Worm (Caenorhabditis elegans): ENCODE results near the gene popl-7.

Gene popl-7

DNA sequence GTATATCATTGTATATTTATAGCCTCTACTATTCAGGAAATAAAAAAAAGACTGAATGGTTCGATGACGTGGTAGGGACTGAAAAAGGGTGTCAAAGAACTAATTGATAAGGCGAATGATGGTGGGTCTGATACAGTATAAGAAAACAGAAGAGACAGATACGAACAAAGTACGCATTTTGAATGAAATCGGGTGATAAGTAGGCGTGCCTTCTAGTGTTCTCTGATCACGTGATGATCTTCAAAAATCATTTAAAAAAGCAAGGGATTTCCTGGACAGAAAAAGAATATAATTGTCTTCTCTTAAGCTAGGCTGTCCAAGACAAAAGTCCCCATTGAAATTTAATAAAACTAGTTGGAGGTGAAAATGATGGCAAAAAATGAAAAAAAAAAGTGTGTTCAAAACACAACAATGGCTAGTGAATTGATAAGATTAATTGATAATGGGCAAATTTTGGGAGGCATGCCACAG, 22.8 kb downstream of the popl-7 start (continued):
- TF ChIP-seq Y75B8A.6 (GFP tag; IDR thresholded peaks at IDR 0.05): 0 out of 2 replicates have a peak, but pooled peaks have one; percentile 57
- peak; percentile 34 for TF ChIP-seq nhr-6 (tag; optimal IDR thresholded peaks at IDR 0.05)
- TF ChIP-seq ztf-7 (tag; optimal IDR thresholded peaks at IDR 0.05): peak; percentile 22
- TF ChIP-seq lsy-2 (tag; optimal IDR thresholded peaks at IDR 0.05): no peak
- TF ChIP-seq mxl-3 (GFP tag; optimal IDR thresholded peaks at IDR 0.05): peak; percentile 21
- no peak for TF ChIP-seq snpc-1.2 (GFP tag; IDR thresholded peaks at IDR 0.05)
- peak; percentile 21 for TF ChIP-seq nhr-77 (tag; optimal IDR thresholded peaks at IDR 0.05)
- no peak for TF ChIP-seq lim-7 (GFP tag; IDR thresholded peaks at IDR 0.05)
- no peak for TF ChIP-seq F10B5.3 (tag; optimal IDR thresholded peaks at IDR 0.05)
- no peak for TF ChIP-seq ceh-82 (tag; optimal IDR thresholded peaks at IDR 0.05)
- TF ChIP-seq hlh-30 (tag; optimal IDR thresholded peaks at IDR 0.05; ENCODE audit: insufficient read depth): peak; percentile 75
- peak; percentile 23 for TF ChIP-seq lin-13 (GFP tag; optimal IDR thresholded peaks at IDR 0.05)
- TF ChIP-seq lin-29 (GFP tag; IDR thresholded peaks at IDR 0.05): no peak
- TF ChIP-seq daf-8 (GFP tag; IDR thresholded peaks at IDR 0.05): no peak
- peak; percentile 45 for TF ChIP-seq nhr-102 (tag; optimal IDR thresholded peaks at IDR 0.05)
- TF ChIP-seq madf-5 (GFP tag; IDR thresholded peaks at IDR 0.05): no peak
- no peak for TF ChIP-seq saeg-2 (GFP tag; IDR thresholded peaks at IDR 0.05)
- TF ChIP-seq ceh-20 (GFP tag; IDR thresholded peaks at IDR 0.05): peak; percentile 7; the same call in 1 of the 2 replicates
- TF ChIP-seq dve-1 (tag; optimal IDR thresholded peaks at IDR 0.05; ENCODE audit: insufficient read depth): peak; percentile 52
- no peak for TF ChIP-seq vab-7 (GFP tag; IDR thresholded peaks at IDR 0.05)
- TF ChIP-seq snpc-4 (tag; optimal IDR thresholded peaks at IDR 0.05): no peak
- peak in 1 of 2 experiments; percentile 55 for TF ChIP-seq daf-16 (GFP tag; optimal IDR thresholded peaks at IDR 0.05)
- peak; percentile 70 for TF ChIP-seq daf-16 (tag; optimal IDR thresholded peaks at IDR 0.05)

- TF ChIP-seq ZK546.5 (tag; optimal IDR thresholded peaks at IDR 0.05) (no peak), dmd-8 (GFP tag; IDR thresholded peaks at IDR 0.05) (no peak), daf-16 (GFP tag; optimal IDR thresholded peaks at IDR 0.05) (no peak), daf-16 (tag; optimal IDR thresholded peaks at IDR 0.05) (peak; percentile 30), lin-39 (tag; optimal IDR thresholded peaks at IDR 0.05) (no peak), lim-7 (GFP tag; IDR thresholded peaks at IDR 0.05) (no peak), tag-97 (GFP tag; IDR thresholded peaks at IDR 0.05) (no peak), dmd-9 (GFP tag; IDR thresholded peaks at IDR 0.05) (0 out of 2 replicates have a peak, but pooled peaks have one; percentile 28), T26A8.4 (GFP tag; IDR thresholded peaks at IDR 0.05) (no peak), dmd-6 (GFP tag; IDR thresholded peaks at IDR 0.05) (no peak), pqm-1 (tag; optimal IDR thresholded peaks at IDR 0.05) (no peak), rbr-2 (tag; optimal IDR thresholded peaks at IDR 0.05) (no peak), mxl-2 (GFP tag; conservative IDR thresholded peaks at IDR 0.05) (no peak), gei-8 (GFP tag; optimal IDR thresholded peaks at IDR 0.05) (no peak), mxl-3 (GFP tag; optimal IDR thresholded peaks at IDR 0.05) (peak; percentile 67)
Observed at ce11 chrIV:13394686-13395085, 24.2 kb downstream of the popl-7 start.

DNA sequence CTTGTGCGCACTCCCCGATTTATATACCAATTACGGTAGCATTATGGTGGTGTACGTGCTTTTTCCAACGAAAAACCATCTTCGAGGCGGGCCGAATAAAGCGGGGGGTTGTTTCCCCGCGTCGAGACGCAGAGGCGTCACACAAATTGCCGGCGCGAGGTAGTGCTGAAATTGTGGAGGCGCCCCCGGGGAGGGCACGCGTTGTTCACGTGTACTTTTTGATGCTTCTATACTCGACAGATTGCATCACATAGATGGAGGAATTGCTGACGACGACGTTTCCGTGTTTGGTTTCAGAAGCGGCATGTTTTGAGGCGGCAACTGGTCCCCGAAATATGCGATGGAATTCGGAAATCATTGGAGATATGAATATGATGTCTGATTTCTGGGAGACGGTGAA, 24.8 kb downstream of the popl-7 start:
- no peak for TF ChIP-seq lir-3 (tag; optimal IDR thresholded peaks at IDR 0.05)
- TF ChIP-seq unc-130 (GFP tag; optimal IDR thresholded peaks at IDR 0.05): no peak
- TF ChIP-seq lim-7 (GFP tag; IDR thresholded peaks at IDR 0.05): no peak
- no peak for TF ChIP-seq nhr-10 (tag; optimal IDR thresholded peaks at IDR 0.05)
- TF ChIP-seq ZK337.2 (GFP tag; IDR thresholded peaks at IDR 0.05): no peak
- TF ChIP-seq ceh-44 (GFP tag; IDR thresholded peaks at IDR 0.05): no peak
- TF ChIP-seq vab-7 (GFP tag; IDR thresholded peaks at IDR 0.05): 0 out of 2 replicates have a peak, but pooled peaks have one; percentile 36
- TF ChIP-seq madf-9 (GFP tag; conservative IDR thresholded peaks at IDR 0.05): peak; percentile 85
- peak; percentile 69 for TF ChIP-seq gei-8 (GFP tag; optimal IDR thresholded peaks at IDR 0.05)
- TF ChIP-seq nhr-42 (GFP tag; IDR thresholded peaks at IDR 0.05): peak; percentile 56; the same call in 1 of the 2 replicates
- TF ChIP-seq ceh-28 (tag; optimal IDR thresholded peaks at IDR 0.05): no peak
- TF ChIP-seq Y75B8A.6 (GFP tag; IDR thresholded peaks at IDR 0.05): no peak
- peak; percentile 67 for TF ChIP-seq T26A8.4 (GFP tag; IDR thresholded peaks at IDR 0.05)
- TF ChIP-seq ztf-7 (tag; optimal IDR thresholded peaks at IDR 0.05): peak; percentile 93
- TF ChIP-seq F44E2.7 (GFP tag; IDR thresholded peaks at IDR 0.05): no peak
- peak; percentile 100 for TF ChIP-seq mxl-2 (GFP tag; conservative IDR thresholded peaks at IDR 0.05)
- no peak for TF ChIP-seq nhr-41 (GFP tag; IDR thresholded peaks at IDR 0.05)
- TF ChIP-seq daf-16 (GFP tag; optimal IDR thresholded peaks at IDR 0.05): no peak
- peak; percentile 73 for TF ChIP-seq daf-16 (tag; optimal IDR thresholded peaks at IDR 0.05)
- TF ChIP-seq F49E8.2 (tag; optimal IDR thresholded peaks at IDR 0.05; ENCODE audit: borderline replicate concordance): no peak
- TF ChIP-seq php-3 (GFP tag; IDR thresholded peaks at IDR 0.05): peak; percentile 68
- TF ChIP-seq pqm-1 (tag; optimal IDR thresholded peaks at IDR 0.05): no peak
- no peak for TF ChIP-seq aly-2 (tag; optimal IDR thresholded peaks at IDR 0.05)
- TF ChIP-seq lin-1 (GFP tag; IDR thresholded peaks at IDR 0.05): peak; percentile 94
